Fruit fly (Drosophila melanogaster): ENCODE data around the gene Sam-S.

DNA sequence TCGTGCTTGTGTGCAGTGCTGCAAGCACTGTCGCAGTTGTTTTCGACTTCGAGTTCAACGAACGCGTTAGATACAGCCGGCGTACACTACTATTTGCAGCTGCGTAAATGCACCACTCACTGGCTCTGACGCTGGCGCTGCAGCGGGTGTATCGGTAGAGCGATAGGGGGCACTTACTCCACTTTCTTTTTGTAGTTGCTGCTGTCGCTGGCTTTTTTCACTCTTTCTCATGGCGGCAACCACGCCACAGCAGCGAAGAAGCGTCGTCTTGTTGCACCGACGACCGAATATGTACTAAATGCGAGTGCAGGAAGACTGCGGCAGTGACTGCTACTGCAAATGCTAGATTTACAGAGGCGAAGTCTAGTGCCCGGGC lies 14.7 kb downstream of the Sam-S start, which contains the start of gene CG4822:
- TF ChIP-seq CTCF (optimal IDR thresholded peaks at IDR 0.05) (no peak), CG8478 (optimal IDR thresholded peaks at IDR 0.05) (no peak)
